Worm (Caenorhabditis elegans): ENCODE measurements around the gene srbc-12.

- no peak for TF ChIP-seq him-1 (tag; optimal IDR thresholded peaks at IDR 0.05)
- TF ChIP-seq dao-5 (tag; optimal IDR thresholded peaks at IDR 0.05), result no peak
Observed at ce11 chrV:813101-813500, 36.5 kb upstream of the srbc-12 start, which contains the start of gene R13D11.10.

All from whole organism, L4/young adult.